Fruit fly (Drosophila melanogaster) whole organism, wandering third instar larva: ENCODE results near the gene IntS4.
A peak's percentile ranks its signal among the peaks of the same experiment; 100 is the strongest.

Source experiments
- Abd-B ChIP-seq: fragments of >200 bp; optimal IDR thresholded peaks from 2 replicates; lab custom pipeline; 2017; ENCODE audit warnings: missing biosample characterization, missing genetic modification characterization
- dsf ChIP-seq: sonication (Bioruptor generic); optimal IDR thresholded peaks from 2 replicates; lab custom pipeline; 2016; ENCODE audit warnings: missing biosample characterization, missing genetic modification characterization, borderline replicate concordance
- fru ChIP-seq: fragments of 200-800 bp; sonication (Bioruptor generic); optimal IDR thresholded peaks from 3 replicates; lab custom pipeline; 2016; ENCODE audit warnings: missing biosample characterization, mild to moderate bottlenecking, missing genetic modification characterization
- h ChIP-seq: fragments of 200-800 bp; sonication (Bioruptor generic); optimal IDR thresholded peaks from 3 replicates; lab custom pipeline; 2016; ENCODE audit warnings: missing biosample characterization, mild to moderate bottlenecking, missing genetic modification characterization
- jim ChIP-seq: fragments of 175-275, 200-325 bp; sonication (Bioruptor generic); optimal IDR thresholded peaks from 2 replicates; lab custom pipeline; 2016; ENCODE audit warnings: missing biosample characterization, mild to moderate bottlenecking, missing genetic modification characterization
- rgr ChIP-seq: fragments of 200-800 bp; sonication (Bioruptor generic); optimal IDR thresholded peaks from 3 replicates; lab custom pipeline; 2016; ENCODE audit warnings: missing biosample characterization, mild to moderate bottlenecking, missing genetic modification characterization
- tai ChIP-seq: sonication (Bioruptor generic); optimal IDR thresholded peaks from 2 replicates; lab custom pipeline; 2016; ENCODE audit warnings: missing biosample characterization, missing genetic modification characterization

dm6 chrX:8572939-8573594 lies 14.5 kb upstream of the IntS4 start, which contains the start of gene spirit:
- no peak for TF ChIP-seq Abd-B
- TF ChIP-seq jim (GFP tag; lab: Kevin White, UChicago): no peak
- TF ChIP-seq h (GFP tag; lab: Kevin White, UChicago): peak; percentile 54
- peak; percentile 16 for TF ChIP-seq fru
- peak; percentile 25 for TF ChIP-seq rgr (GFP tag; lab: Kevin White, UChicago)
- TF ChIP-seq dsf (GFP tag; lab: Kevin White, UChicago): no peak
- no peak for TF ChIP-seq tai (GFP tag; lab: Kevin White, UChicago)
